Worm (Caenorhabditis elegans): ENCODE measurements around the gene srj-39.

ce11 chrV:4122415-4122814 is 18.0 kb downstream of the srj-39 start, which contains the start of gene phat-5:
- TF ChIP-seq nhr-76 (tag; optimal IDR thresholded peaks at IDR 0.05) (no peak), elt-3 (tag; optimal IDR thresholded peaks at IDR 0.05) (no peak), snpc-4 (tag; optimal IDR thresholded peaks at IDR 0.05) (no peak), mep-1 (tag; optimal IDR thresholded peaks at IDR 0.05) (no peak), lsy-2 (tag; optimal IDR thresholded peaks at IDR 0.05) (no peak), sptf-1 (tag; optimal IDR thresholded peaks at IDR 0.05) (no peak), lin-13 (tag; optimal IDR thresholded peaks at IDR 0.05) (no peak), pha-4 (tag; optimal IDR thresholded peaks at IDR 0.05) (no peak), ces-1 (GFP tag; optimal IDR thresholded peaks at IDR 0.05) (no peak), nhr-28 (tag; optimal IDR thresholded peaks at IDR 0.05) (no peak), nhr-12 (tag; optimal IDR thresholded peaks at IDR 0.05) (no peak), nhr-237 (tag; optimal IDR thresholded peaks at IDR 0.05) (no peak), unc-62 (GFP tag; optimal IDR thresholded peaks at IDR 0.05) (no peak)
